Worm (Caenorhabditis elegans): Measurements from ENCODE around the gene sir-2.2.

The sir-2.2 gene

ce11 chrX:13352164-13352563, 24.3 kb downstream of the sir-2.2 start:
- no peak for TF ChIP-seq lim-6 (tag; optimal IDR thresholded peaks at IDR 0.05)
- TF ChIP-seq pros-1 (tag; optimal IDR thresholded peaks at IDR 0.05), result no peak

ce11 chrX:13353530-13353929, 25.7 kb downstream of the sir-2.2 start:
- TF ChIP-seq ahr-1 (tag; optimal IDR thresholded peaks at IDR 0.05), result no peak
- TF ChIP-seq nfya-1 (tag; optimal IDR thresholded peaks at IDR 0.05), result no peak
- no peak for TF ChIP-seq hlh-15 (tag; optimal IDR thresholded peaks at IDR 0.05)
- TF ChIP-seq ceh-22 (tag; optimal IDR thresholded peaks at IDR 0.05), result no peak
- TF ChIP-seq pax-1 (tag; optimal IDR thresholded peaks at IDR 0.05), result no peak
- TF ChIP-seq fkh-6 (tag; optimal IDR thresholded peaks at IDR 0.05), result no peak
- no peak for TF ChIP-seq gmeb-2 (tag; optimal IDR thresholded peaks at IDR 0.05)
- TF ChIP-seq tbx-7 (tag; optimal IDR thresholded peaks at IDR 0.05), result no peak
- TF ChIP-seq pag-3 (tag; optimal IDR thresholded peaks at IDR 0.05; ENCODE audit: borderline replicate concordance), result no peak
- no peak for TF ChIP-seq C08G9.2 (tag; optimal IDR thresholded peaks at IDR 0.05)
- no peak for TF ChIP-seq C38D4.7 (GFP tag; optimal IDR thresholded peaks at IDR 0.05)
- no peak for TF ChIP-seq zip-5 (tag; optimal IDR thresholded peaks at IDR 0.05)
- TF ChIP-seq mec-3 (tag; optimal IDR thresholded peaks at IDR 0.05; ENCODE audit: borderline replicate concordance), result no peak
- no peak for TF ChIP-seq ceh-34 (tag; optimal IDR thresholded peaks at IDR 0.05)
- TF ChIP-seq ceh-31 (tag; optimal IDR thresholded peaks at IDR 0.05), result no peak
- no peak for TF ChIP-seq eyg-1 (tag; optimal IDR thresholded peaks at IDR 0.05)
- TF ChIP-seq sox-4 (tag; optimal IDR thresholded peaks at IDR 0.05), result no peak
- TF ChIP-seq tbx-2 (tag; optimal IDR thresholded peaks at IDR 0.05), result no peak
- TF ChIP-seq ceh-48 (tag; optimal IDR thresholded peaks at IDR 0.05), result no peak

ce11 chrX:13354672-13355407, 27.0 kb downstream of the sir-2.2 start:
- TF ChIP-seq Y22D7AL.16 (tag; optimal IDR thresholded peaks at IDR 0.05) (no peak), tbx-2 (tag; optimal IDR thresholded peaks at IDR 0.05) (no peak), sox-4 (tag; optimal IDR thresholded peaks at IDR 0.05) (no peak), madf-2 (tag; optimal IDR thresholded peaks at IDR 0.05) (no peak)

- TF ChIP-seq ets-4 (tag; optimal IDR thresholded peaks at IDR 0.05) (no peak), ceh-19 (GFP tag; optimal IDR thresholded peaks at IDR 0.05) (no peak), ceh-22 (tag; optimal IDR thresholded peaks at IDR 0.05) (no peak), C38D4.7 (GFP tag; optimal IDR thresholded peaks at IDR 0.05) (no peak), Y22D7AL.16 (tag; optimal IDR thresholded peaks at IDR 0.05) (no peak), C08G9.2 (tag; optimal IDR thresholded peaks at IDR 0.05) (no peak), ceh-48 (tag; optimal IDR thresholded peaks at IDR 0.05) (no peak)
Observed at ce11 chrX:13356469-13356868, 28.6 kb downstream of the sir-2.2 start.

- TF ChIP-seq ceh-24 (tag; optimal IDR thresholded peaks at IDR 0.05), result no peak
- no peak for TF ChIP-seq hlh-8 (tag; optimal IDR thresholded peaks at IDR 0.05)
- no peak for TF ChIP-seq lin-11 (tag; optimal IDR thresholded peaks at IDR 0.05)
- TF ChIP-seq pros-1 (tag; optimal IDR thresholded peaks at IDR 0.05), result no peak
- TF ChIP-seq sox-2 (GFP tag; IDR thresholded peaks at IDR 0.05), result no peak
- TF ChIP-seq tbx-2 (tag; optimal IDR thresholded peaks at IDR 0.05), result no peak
- TF ChIP-seq sdc-2 (tag; optimal IDR thresholded peaks at IDR 0.05), result no peak
- TF ChIP-seq pag-3 (tag; optimal IDR thresholded peaks at IDR 0.05; ENCODE audit: borderline replicate concordance), result no peak
- TF ChIP-seq elt-4 (tag; optimal IDR thresholded peaks at IDR 0.05), result no peak
- TF ChIP-seq ceh-9 (tag; optimal IDR thresholded peaks at IDR 0.05), result no peak
- TF ChIP-seq ets-4 (tag; optimal IDR thresholded peaks at IDR 0.05), result no peak
- no peak for TF ChIP-seq ceh-6 (GFP tag; optimal IDR thresholded peaks at IDR 0.05)
- TF ChIP-seq ama-1 (optimal IDR thresholded peaks at IDR 0.05), result no peak
- no peak for TF ChIP-seq nfya-1 (tag; optimal IDR thresholded peaks at IDR 0.05)
- TF ChIP-seq eyg-1 (tag; optimal IDR thresholded peaks at IDR 0.05), result no peak
- TF ChIP-seq hlh-6 (tag; optimal IDR thresholded peaks at IDR 0.05), result no peak
- no peak for TF ChIP-seq zip-5 (tag; optimal IDR thresholded peaks at IDR 0.05)
Observed at ce11 chrX:13357673-13358072, 29.8 kb downstream of the sir-2.2 start.
